Worm (Caenorhabditis elegans) whole organism, young adult: ENCODE data around the gene Y116A8C.27.
"Not testable (repeated sequence)": the region's sequence is repeated elsewhere in the genome, so short reads cannot be mapped to it uniquely, and the experiment has no call there.

Experiments used
- B0261.1 ChIP-seq: sonication (generic microtip); optimal IDR thresholded peaks from 2 replicates; lab custom pipeline; 2016; ENCODE audit warnings: mild to moderate bottlenecking, missing genetic modification characterization, moderate library complexity, missing compliant biosample characterization
- F10E7.11 ChIP-seq: sonication (generic microtip); optimal IDR thresholded peaks from 2 replicates; lab custom pipeline; 2017; ENCODE audit warnings: mild to moderate bottlenecking, missing genetic modification characterization, moderate library complexity, missing compliant biosample characterization
- F23B12.7 ChIP-seq: sonication (generic microtip); optimal IDR thresholded peaks from 2 replicates; lab custom pipeline; 2017; ENCODE audit warnings: missing genetic modification characterization, mild to moderate bottlenecking, missing compliant biosample characterization, antibody characterized with exemption, moderate library complexity; ENCODE audit not compliant: insufficient read depth
- F33H1.4 ChIP-seq: fragments of 200-800 bp; sonication (Bioruptor generic); IDR thresholded peaks from 2 replicates; pipeline ENCODE4 v1.3.6; 2022; ENCODE audit warnings: missing genetic modification reagents, missing genetic modification characterization, missing compliant biosample characterization
- F39B2.1 ChIP-seq: fragments of 200-800 bp; sonication (Bioruptor generic); IDR thresholded peaks from 2 replicates; pipeline ENCODE4 v1.3.6; 2022; ENCODE audit warnings: missing genetic modification reagents, missing genetic modification characterization, missing compliant biosample characterization
- F52B5.7 ChIP-seq: sonication (generic microtip); optimal IDR thresholded peaks from 2 replicates; lab custom pipeline; 2016; ENCODE audit warnings: mild to moderate bottlenecking, missing genetic modification characterization, missing compliant biosample characterization
- F57A8.1 ChIP-seq: fragments of 200-800 bp; sonication (Bioruptor generic); optimal IDR thresholded peaks from 2 replicates; lab custom pipeline; 2018; ENCODE audit warnings: mild to moderate bottlenecking, missing genetic modification characterization, moderate library complexity, missing compliant biosample characterization
- K12H6.12 ChIP-seq: fragments of 200-800 bp; sonication (Bioruptor generic); optimal IDR thresholded peaks from 2 replicates; lab custom pipeline; 2018; ENCODE audit warnings: mild to moderate bottlenecking, missing genetic modification characterization, missing compliant biosample characterization
- T26A5.8 ChIP-seq: sonication (generic microtip); optimal IDR thresholded peaks from 2 replicates; lab custom pipeline; 2016; ENCODE audit warnings: missing genetic modification characterization, missing compliant biosample characterization
- Y67H2A.10 ChIP-seq: fragments of 200-800 bp; sonication (Bioruptor generic); conservative IDR thresholded peaks from 2 replicates; pipeline ENCODE4 v1.3.6; 2022; ENCODE audit warnings: missing genetic modification reagents, missing genetic modification characterization, missing compliant biosample characterization
- ama-1 ChIP-seq, 3 experiments: fragments of 150-350 bp in 1 of 3; sonication (generic microtip) in 2 of 3; optimal IDR thresholded peaks; 2 replicates each; lab custom pipeline; 2014 to 2018; ENCODE audit warnings: missing biosample characterization in 2 of 3, missing genetic modification characterization in 2 of 3, missing genetic modification reagents in 2 of 3
- aptf-2 ChIP-seq: fragments of 200-800 bp; sonication (Bioruptor generic); conservative IDR thresholded peaks from 2 replicates; pipeline ENCODE4 v1.3.6; 2022; ENCODE audit warnings: missing genetic modification reagents, missing genetic modification characterization, missing compliant biosample characterization
- attf-5 ChIP-seq: fragments of 200-800 bp; sonication (Bioruptor generic); optimal IDR thresholded peaks from 2 replicates; lab custom pipeline; 2018; ENCODE audit warnings: mild to moderate bottlenecking, missing genetic modification characterization, missing compliant biosample characterization
- attf-6 ChIP-seq: fragments of 200-800 bp; sonication (Bioruptor generic); IDR thresholded peaks from 2 replicates; pipeline ENCODE4 v1.3.6; 2022; ENCODE audit warnings: missing genetic modification reagents, missing genetic modification characterization, missing compliant biosample characterization
- cebp-2 ChIP-seq: fragments of 200-800 bp; sonication (Bioruptor generic); IDR thresholded peaks from 2 replicates; pipeline ENCODE4 v1.3.6; 2022; ENCODE audit warnings: missing genetic modification characterization, missing compliant biosample characterization
- ceh-79 ChIP-seq: sonication (generic microtip); optimal IDR thresholded peaks from 2 replicates; lab custom pipeline; 2017; ENCODE audit warnings: mild to moderate bottlenecking, missing genetic modification characterization, missing compliant biosample characterization
- dox-1 ChIP-seq: fragments of 200-800 bp; sonication (Bioruptor generic); IDR thresholded peaks from 2 replicates; pipeline ENCODE4 v1.3.6; 2022; ENCODE audit warnings: missing genetic modification reagents, missing genetic modification characterization, missing compliant biosample characterization
- dpl-1 ChIP-seq: fragments of 150-350 bp; optimal IDR thresholded peaks from 2 replicates; lab custom pipeline; 2014; ENCODE audit warnings: missing biosample characterization, missing genetic modification reagents, missing genetic modification characterization
- egrh-3 ChIP-seq: fragments of 200-800 bp; sonication (Bioruptor generic); IDR thresholded peaks from 2 replicates; pipeline ENCODE4 v1.3.6; 2022; ENCODE audit warnings: missing genetic modification reagents, missing genetic modification characterization, missing compliant biosample characterization
- ets-4 ChIP-seq: fragments of 200-800 bp; sonication (Bioruptor generic); optimal IDR thresholded peaks from 2 replicates; lab custom pipeline; 2018; ENCODE audit warnings: mild to moderate bottlenecking, missing genetic modification characterization, missing compliant biosample characterization
- gei-17 ChIP-seq: fragments of 200-800 bp; sonication (Bioruptor generic); optimal IDR thresholded peaks from 2 replicates; lab custom pipeline; 2018; ENCODE audit warnings: mild to moderate bottlenecking, missing genetic modification characterization, missing compliant biosample characterization
- hmg-1.2 ChIP-seq: fragments of 200-800 bp; sonication (Bioruptor generic); IDR thresholded peaks from 2 replicates; pipeline ENCODE4 v1.3.6; 2022; ENCODE audit warnings: missing genetic modification reagents, missing genetic modification characterization, missing compliant biosample characterization
- hsf-1 ChIP-seq: fragments of 200-800 bp; sonication (Bioruptor generic); IDR thresholded peaks from 2 replicates; pipeline ENCODE4 v1.3.6; 2022; ENCODE audit warnings: missing genetic modification reagents, missing genetic modification characterization, missing compliant biosample characterization
- let-607 ChIP-seq, 2 experiments: fragments of 200-800 bp in 1 of 2; sonication (Bioruptor generic) in 1 of 2; sonication (generic microtip) in 1 of 2; optimal IDR thresholded peaks; 2 replicates each; lab custom pipeline; 2016 to 2018; ENCODE audit warnings: mild to moderate bottlenecking in 2 of 2, missing compliant biosample characterization in 2 of 2, missing genetic modification characterization in 2 of 2, moderate library complexity in 2 of 2, missing genotype in 1 of 2
- lin-26 ChIP-seq: fragments of 200-800 bp; sonication (Bioruptor generic); IDR thresholded peaks from 2 replicates; pipeline ENCODE4 v1.3.6; 2022; ENCODE audit warnings: missing genetic modification reagents, missing genetic modification characterization, missing compliant biosample characterization
- lsl-1 ChIP-seq: fragments of 200-800 bp; sonication (Bioruptor generic); optimal IDR thresholded peaks from 2 replicates; lab custom pipeline; 2018; ENCODE audit warnings: mild to moderate bottlenecking, missing genetic modification characterization, moderate library complexity, missing compliant biosample characterization
- mel-28 ChIP-seq: sonication (generic microtip); optimal IDR thresholded peaks from 2 replicates; lab custom pipeline; 2016; ENCODE audit warnings: borderline replicate concordance, mild to moderate bottlenecking, missing genetic modification characterization, missing compliant biosample characterization
- nhr-80 ChIP-seq: sonication (generic microtip); optimal IDR thresholded peaks from 2 replicates; lab custom pipeline; 2016; ENCODE audit warnings: missing genetic modification characterization, missing compliant biosample characterization
- rpc-1 ChIP-seq, 2 experiments: fragments of 150-350 bp in 1 of 2; sonication (generic microtip) in 1 of 2; optimal IDR thresholded peaks; 2 replicates each; lab custom pipeline; 2014 to 2018; ENCODE audit warnings: missing biosample characterization in 1 of 2, missing genetic modification characterization in 1 of 2, missing genetic modification reagents in 1 of 2, missing genotype in 1 of 2
- sea-2 ChIP-seq: fragments of 200-800 bp; sonication (Bioruptor generic); IDR thresholded peaks from 2 replicates; pipeline ENCODE4 v1.3.6; 2022; ENCODE audit warnings: missing genetic modification characterization, missing compliant biosample characterization
- snpc-4 ChIP-seq, 5 experiments: fragments of 150-350 bp in 1 of 5; sonication (generic microtip) in 4 of 5; optimal IDR thresholded peaks; 2 replicates each; lab custom pipeline; 2014 to 2018; ENCODE audit warnings: missing genetic modification characterization in 5 of 5, missing biosample characterization in 3 of 5, antibody characterized with exemption in 2 of 5, mild to moderate bottlenecking in 2 of 5, missing compliant biosample characterization in 2 of 5, missing genotype in 2 of 5, moderate library complexity in 2 of 5, missing genetic modification reagents in 1 of 5
- sptf-2 ChIP-seq: fragments of 200-800 bp; sonication (Bioruptor generic); optimal IDR thresholded peaks from 2 replicates; lab custom pipeline; 2018; ENCODE audit warnings: mild to moderate bottlenecking, missing genetic modification characterization, missing compliant biosample characterization
- tbp1 ChIP-seq: fragments of 200-800 bp; sonication (Bioruptor generic); optimal IDR thresholded peaks from 2 replicates; lab custom pipeline; 2018; ENCODE audit warnings: mild to moderate bottlenecking, missing genetic modification characterization, missing compliant biosample characterization
- unc-62 ChIP-seq: fragments of 150-350 bp; optimal IDR thresholded peaks from 2 replicates; lab custom pipeline; 2014; ENCODE audit warnings: missing biosample characterization, missing genetic modification reagents, missing genetic modification characterization
- zfh-2 ChIP-seq: fragments of 200-800 bp; sonication (Bioruptor generic); conservative IDR thresholded peaks from 2 replicates; pipeline ENCODE4 v1.3.6; 2022; ENCODE audit warnings: missing genetic modification reagents, missing genetic modification characterization, missing compliant biosample characterization
- ztf-22 ChIP-seq: fragments of 200-800 bp; sonication (Bioruptor generic); optimal IDR thresholded peaks from 2 replicates; lab custom pipeline; 2018; ENCODE audit warnings: mild to moderate bottlenecking, missing genetic modification characterization, moderate library complexity, missing compliant biosample characterization
- ztf-25 ChIP-seq: fragments of 200-800 bp; sonication (Bioruptor generic); IDR thresholded peaks from 2 replicates; pipeline ENCODE4 v1.3.6; 2022; ENCODE audit warnings: missing genetic modification reagents, missing genetic modification characterization, missing compliant biosample characterization

Gene Y116A8C.27

DNA sequence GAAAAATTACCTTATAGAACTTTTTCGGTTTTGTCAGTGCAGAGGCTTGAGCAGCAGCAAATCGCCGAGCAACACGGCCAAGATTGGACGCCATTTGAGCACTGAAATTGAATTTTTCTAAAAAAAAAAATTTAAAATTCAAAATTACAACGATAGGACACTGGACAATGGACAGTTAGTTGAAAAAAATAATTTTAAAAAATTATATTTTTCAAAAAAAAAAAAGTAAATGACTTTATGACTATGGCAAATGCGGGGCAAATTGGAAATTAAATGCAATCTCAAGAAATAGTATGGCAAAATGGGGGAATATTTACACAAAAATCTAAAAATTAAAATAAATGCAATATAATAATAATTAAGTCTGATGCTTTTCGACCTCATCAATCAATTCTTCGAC, at the start of gene Y116A8C.27:
TSS of gene Y116A8C.27 (minus strand) at position 101 of the 400 bp plus-strand sequence.
- TF ChIP-seq gei-17 (GFP tag; lab: Kevin White, UChicago) = no peak
- TF ChIP-seq snpc-4 (GFP tag; optimal IDR thresholded peaks at IDR 0.05; lab: Kevin White, UChicago) = peak; percentile 4
- TF ChIP-seq snpc-4 (tag; optimal IDR thresholded peaks at IDR 0.05; lab: Kevin White, UChicago) = no peak
- TF ChIP-seq, all 124 proteins: peak for 1

DNA sequence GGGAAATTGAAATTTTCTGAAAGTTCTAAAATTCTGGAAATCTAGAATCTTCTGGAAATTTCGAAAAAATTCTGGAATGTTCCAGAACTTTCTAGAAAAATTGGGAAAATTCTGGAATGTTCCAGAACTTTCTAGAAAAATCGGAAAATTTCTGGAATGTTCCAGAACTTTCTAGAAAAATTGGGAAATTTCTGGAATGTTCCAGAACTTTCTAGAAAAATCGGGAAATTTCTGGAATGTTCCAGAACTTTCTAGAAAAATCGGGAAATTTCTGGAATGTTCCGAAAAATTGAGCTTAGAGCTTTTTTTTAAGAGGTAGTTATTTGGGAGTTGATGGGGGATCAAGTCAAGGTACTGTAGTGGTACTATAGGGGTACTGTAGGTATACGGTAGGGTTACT, 45.6 kb upstream of the Y116A8C.27 start:
- peak; percentile 96 for TF ChIP-seq hsf-1 (GFP tag; lab: Robert Waterston, UW)

DNA sequence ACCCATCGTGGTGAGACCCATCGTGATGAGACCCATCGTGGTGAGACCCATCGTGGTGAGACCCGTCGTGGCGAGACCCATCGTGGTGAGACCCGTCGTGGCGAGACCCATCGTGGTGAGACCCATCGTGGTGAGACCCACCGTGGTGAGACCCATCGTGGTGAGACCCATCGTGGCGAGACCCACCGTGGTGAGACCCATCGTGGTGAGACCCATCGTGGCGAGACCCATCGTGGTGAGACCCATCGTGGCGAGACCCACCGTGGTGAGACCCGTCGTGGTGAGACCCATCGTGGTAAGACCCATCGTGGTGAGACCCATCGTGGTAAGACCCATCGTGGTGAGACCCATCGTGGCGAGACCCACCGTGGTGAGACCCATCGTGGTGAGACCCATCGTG, 44.9 kb upstream of the Y116A8C.27 start:
- TF ChIP-seq egrh-3 (peak; percentile 77; the same call in 1 of the 2 replicates), lin-26 (GFP tag; lab: Robert Waterston, UW) (0 out of 2 replicates have a peak, but pooled peaks have one; percentile 30), cebp-2 (GFP tag; lab: Robert Waterston, UW) (0 out of 2 replicates have a peak, but pooled peaks have one; percentile 67)

DNA sequence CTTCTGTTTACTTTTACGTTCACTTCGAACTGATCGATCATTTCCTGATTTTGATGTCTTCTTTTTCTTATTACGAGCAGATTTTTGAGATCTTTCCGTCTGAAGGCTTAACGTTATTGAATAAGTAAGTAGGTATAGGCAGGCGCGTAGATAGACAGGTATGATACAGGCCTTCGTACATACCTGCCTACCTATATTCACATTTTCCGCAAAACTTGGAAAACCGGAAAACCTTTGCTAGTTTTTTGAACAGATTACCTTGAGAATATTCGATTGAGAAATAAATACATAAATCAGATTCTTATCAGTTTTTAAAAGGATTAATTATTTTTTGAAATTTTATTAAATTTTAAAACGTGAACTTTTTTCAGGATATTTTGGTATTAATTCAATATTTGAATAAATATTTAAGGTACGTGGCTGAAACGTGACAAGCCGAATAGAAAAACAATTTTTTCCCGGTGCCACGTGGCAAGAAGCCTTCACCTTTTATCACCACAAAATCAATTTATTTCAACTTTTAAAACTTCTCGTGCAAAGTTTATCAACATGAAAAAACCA, 35.0 kb upstream of the Y116A8C.27 start, which contains the start of the genes Y116A8C.37 and Y116A8C.38:
TSS of gene Y116A8C.37 (minus strand) at position 101 of the 561 bp plus-strand sequence.
TSS of gene Y116A8C.38 (plus strand) at position 511 of the 561 bp plus-strand sequence.
- TF ChIP-seq F52B5.7 (no peak), zfh-2 (GFP tag; lab: Robert Waterston, UW) (no peak), mel-28 (tag; lab: Kevin White, UChicago) (no peak), F57A8.1 (GFP tag; lab: Kevin White, UChicago) (no peak), F39B2.1 (no peak), aptf-2 (GFP tag; lab: Robert Waterston, UW) (no peak), ceh-79 (tag; lab: Kevin White, UChicago) (no peak)

DNA sequence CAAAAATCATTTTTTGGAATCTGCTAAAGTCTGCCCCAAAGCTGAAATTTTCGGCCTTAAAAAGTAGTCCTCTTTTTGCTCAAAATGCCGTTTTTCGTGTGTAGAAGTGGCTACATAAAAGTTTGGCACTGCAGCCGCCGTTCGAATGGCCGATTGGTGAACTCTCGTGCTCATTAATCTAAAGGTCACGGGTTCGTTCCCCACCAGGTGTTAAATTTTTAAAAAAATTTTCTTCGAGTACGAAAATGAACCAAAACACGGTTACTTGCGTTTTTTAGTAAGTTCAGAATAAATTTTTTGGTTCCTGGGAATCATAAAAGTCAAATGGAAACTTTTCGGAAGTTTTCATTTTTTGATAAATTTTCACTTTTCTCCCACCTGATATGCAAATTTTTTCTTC, 31.2 kb upstream of the Y116A8C.27 start:
- TF ChIP-seq B0261.1 (peak; percentile 53), attf-6 (GFP tag; lab: Robert Waterston, UW) (0 out of 2 replicates have a peak, but pooled peaks have one; percentile 19), dox-1 (0 out of 2 replicates have a peak, but pooled peaks have one; percentile 8), snpc-4 (tag; optimal IDR thresholded peaks at IDR 0.05; lab: Kevin White, UChicago) (peak in 1 of 4 experiments; percentile 82), tbp1 (GFP tag; lab: Kevin White, UChicago) (peak; percentile 82), ztf-25 (GFP tag; lab: Robert Waterston, UW) (0 out of 2 replicates have a peak, but pooled peaks have one; percentile 56), hmg-1.2 (GFP tag; lab: Robert Waterston, UW) (0 out of 2 replicates have a peak, but pooled peaks have one; percentile 15), rpc-1 (tag; optimal IDR thresholded peaks at IDR 0.05; lab: Kevin White, UChicago) (peak; percentile 65)
- TF ChIP-seq snpc-4 (GFP tag; optimal IDR thresholded peaks at IDR 0.05; lab: Kevin White, UChicago); rpc-1 (optimal IDR thresholded peaks at IDR 0.05; lab: Kevin White, UChicago): not testable (repeated sequence)

DNA sequence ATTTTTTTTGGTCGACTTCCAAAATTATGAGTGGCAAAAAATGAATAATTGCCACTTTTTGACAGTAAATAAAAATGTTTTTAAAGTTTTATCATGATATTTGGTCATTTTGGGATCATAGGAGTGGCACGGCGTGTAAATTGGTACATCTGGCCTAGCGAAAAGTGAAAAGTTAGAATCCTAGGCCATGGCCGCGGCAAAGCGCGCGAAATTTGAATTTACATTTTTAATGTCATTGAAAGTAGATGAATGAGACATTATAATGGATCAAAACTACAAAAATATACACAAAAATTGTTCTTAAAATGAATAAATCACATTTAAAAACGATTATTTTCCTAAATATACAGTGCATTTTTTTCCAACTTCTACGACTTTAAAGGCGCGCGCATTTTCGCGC, 30.4 kb upstream of the Y116A8C.27 start:
- TF ChIP-seq Y67H2A.10 (GFP tag; lab: Robert Waterston, UW) = no peak
- no peak for TF ChIP-seq ztf-22 (GFP tag; lab: Kevin White, UChicago)
- TF ChIP-seq lsl-1 (GFP tag; lab: Kevin White, UChicago) = no peak
- no peak for TF ChIP-seq sea-2 (GFP tag; lab: Robert Waterston, UW)
- no peak for TF ChIP-seq nhr-80 (tag; lab: Kevin White, UChicago)
- no peak for TF ChIP-seq dpl-1 (GFP tag; lab: Kevin White, UChicago)
- no peak for TF ChIP-seq ztf-25 (GFP tag; lab: Robert Waterston, UW)
- TF ChIP-seq attf-5 = no peak
- no peak for TF ChIP-seq F39B2.1
- no peak for TF ChIP-seq dox-1
- TF ChIP-seq ama-1 (optimal IDR thresholded peaks at IDR 0.05; lab: Kevin White, UChicago) = no peak
- no peak for TF ChIP-seq ama-1 (GFP tag; optimal IDR thresholded peaks at IDR 0.05; lab: Kevin White, UChicago)
- no peak for TF ChIP-seq ets-4
- TF ChIP-seq let-607 (tag; optimal IDR thresholded peaks at IDR 0.05; lab: Kevin White, UChicago) = no peak
- no peak for TF ChIP-seq F23B12.7
- TF ChIP-seq T26A5.8 (tag; lab: Kevin White, UChicago) = no peak
- TF ChIP-seq sptf-2 = no peak
- TF ChIP-seq unc-62 (GFP tag; lab: Kevin White, UChicago) = no peak
- no peak for TF ChIP-seq F10E7.11 (tag; lab: Kevin White, UChicago)
- no peak for TF ChIP-seq K12H6.12 (tag; lab: Kevin White, UChicago)
- no peak for TF ChIP-seq F33H1.4 (GFP tag; lab: Robert Waterston, UW)
